Worm (Caenorhabditis elegans): ENCODE measurements around the gene ttc-37.

Gene ttc-37

ce11 chrV:5161792-5162191, 42.5 kb upstream of the ttc-37 start, which contains the start of gene abu-6:
Gene abu-6 (minus strand): TSS chrV:5161892.
- TF ChIP-seq nhr-129 (tag; optimal IDR thresholded peaks at IDR 0.05) = no peak

DNA sequence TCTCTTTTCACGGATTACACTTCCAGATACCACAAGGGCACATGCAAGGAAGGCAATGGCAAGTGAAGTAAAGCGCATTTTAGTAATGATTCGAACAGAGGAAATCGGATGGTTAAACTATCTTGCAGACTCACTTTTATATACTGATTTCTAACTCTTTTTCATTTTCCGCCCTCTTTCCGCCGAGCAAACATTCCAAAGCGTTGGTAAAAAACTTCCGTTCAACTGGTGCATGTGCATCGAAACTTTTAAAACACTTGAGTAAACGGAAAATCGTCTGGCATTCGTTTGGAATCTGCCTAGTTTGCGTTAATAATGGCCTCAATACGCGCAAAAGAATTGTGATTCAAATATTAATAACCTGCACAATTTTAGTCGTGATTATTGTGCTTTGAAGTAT, 39.6 kb upstream of the ttc-37 start, which contains the start of gene abu-7:
Gene abu-7 (minus strand): TSS at position 101 of the 400 bp plus-strand sequence.
- TF ChIP-seq lin-11 (tag; optimal IDR thresholded peaks at IDR 0.05) (no peak), sma-9 (GFP tag; optimal IDR thresholded peaks at IDR 0.05) (no peak), sma-9 (tag; optimal IDR thresholded peaks at IDR 0.05) (no peak), fos-1 (tag; optimal IDR thresholded peaks at IDR 0.05) (no peak), snpc-4 (tag; optimal IDR thresholded peaks at IDR 0.05) (no peak), ztf-1 (GFP tag; conservative IDR thresholded peaks at IDR 0.05) (no peak)

ce11 chrV:5165426-5165825, 38.8 kb upstream of the ttc-37 start, which contains the start of gene srw-140:
Gene srw-140 (plus strand): TSS chrV:5165726.
- TF ChIP-seq nhr-77 (tag; optimal IDR thresholded peaks at IDR 0.05) (no peak), aly-2 (tag; optimal IDR thresholded peaks at IDR 0.05) (no peak)

DNA sequence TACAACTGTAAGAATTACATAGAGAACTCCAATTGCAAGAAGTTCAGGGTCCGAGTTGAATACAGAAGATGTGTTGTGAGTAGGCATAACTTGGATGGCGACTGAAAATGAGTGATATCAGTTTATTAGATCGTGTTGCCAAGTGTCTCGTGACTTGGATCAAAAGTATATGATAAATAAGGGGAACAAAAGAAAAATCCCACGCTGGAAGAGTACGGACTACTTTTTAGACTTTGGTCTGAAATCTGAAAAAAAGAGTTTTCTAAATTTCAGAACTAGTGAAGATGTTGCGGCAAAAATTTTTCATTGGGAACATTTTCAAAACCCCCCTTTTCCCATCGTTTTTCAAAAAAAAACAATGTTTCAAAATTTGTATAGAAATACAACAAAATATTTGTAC, 34.7 kb upstream of the ttc-37 start, which contains the start of gene srt-64:
Gene srt-64 (minus strand): TSS at position 101 of the 400 bp plus-strand sequence.
- TF ChIP-seq lsy-2 (tag; optimal IDR thresholded peaks at IDR 0.05) (no peak), ZK546.5 (tag; optimal IDR thresholded peaks at IDR 0.05) (no peak), Y55F3AM.14 (GFP tag; optimal IDR thresholded peaks at IDR 0.05) (no peak), peb-1 (tag; optimal IDR thresholded peaks at IDR 0.05) (no peak), sma-3 (GFP tag; optimal IDR thresholded peaks at IDR 0.05) (no peak), nhr-12 (tag; optimal IDR thresholded peaks at IDR 0.05) (no peak), ceh-16 (tag; optimal IDR thresholded peaks at IDR 0.05) (no peak), unc-39 (tag; optimal IDR thresholded peaks at IDR 0.05) (no peak), lin-39 (tag; optimal IDR thresholded peaks at IDR 0.05) (no peak), R02D3.7 (tag; optimal IDR thresholded peaks at IDR 0.05) (no peak)

DNA sequence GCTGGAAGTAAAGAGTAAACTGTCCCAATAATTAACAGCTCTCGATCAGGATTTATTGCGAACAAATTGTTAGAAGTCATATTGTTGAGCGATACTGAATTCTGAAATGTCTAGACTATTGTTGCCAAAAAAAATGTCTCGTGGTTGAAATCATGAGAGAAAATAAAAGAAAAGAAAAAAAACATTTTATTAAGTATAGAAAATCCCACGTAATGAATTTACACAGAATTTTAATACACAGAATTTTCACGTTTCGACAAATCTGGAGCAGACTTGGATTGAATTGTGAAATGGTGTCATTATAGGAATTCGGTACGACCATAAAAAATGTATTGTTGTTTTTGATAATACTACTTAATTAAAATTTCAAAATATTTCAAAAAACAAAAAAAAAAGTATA, 31.4 kb upstream of the ttc-37 start, which contains the start of gene srt-65:
Gene srt-65 (minus strand): TSS at position 101 of the 400 bp plus-strand sequence.
- TF ChIP-seq nhr-6 (tag; optimal IDR thresholded peaks at IDR 0.05) = no peak
- TF ChIP-seq nhr-25 (tag; optimal IDR thresholded peaks at IDR 0.05) = no peak
- TF ChIP-seq elt-3 (tag; optimal IDR thresholded peaks at IDR 0.05) = no peak
- no peak for TF ChIP-seq Y55F3AM.14 (GFP tag; optimal IDR thresholded peaks at IDR 0.05)
- TF ChIP-seq sma-3 (GFP tag; optimal IDR thresholded peaks at IDR 0.05) = no peak
- TF ChIP-seq ZK546.5 (tag; optimal IDR thresholded peaks at IDR 0.05) = no peak
- no peak for TF ChIP-seq lin-13 (GFP tag; optimal IDR thresholded peaks at IDR 0.05)
- no peak for TF ChIP-seq F13H6.1 (tag; optimal IDR thresholded peaks at IDR 0.05)
- TF ChIP-seq mdl-1 (tag; optimal IDR thresholded peaks at IDR 0.05) = no peak
- TF ChIP-seq ceh-16 (tag; optimal IDR thresholded peaks at IDR 0.05) = no peak
- no peak for TF ChIP-seq fos-1 (tag; optimal IDR thresholded peaks at IDR 0.05)

DNA sequence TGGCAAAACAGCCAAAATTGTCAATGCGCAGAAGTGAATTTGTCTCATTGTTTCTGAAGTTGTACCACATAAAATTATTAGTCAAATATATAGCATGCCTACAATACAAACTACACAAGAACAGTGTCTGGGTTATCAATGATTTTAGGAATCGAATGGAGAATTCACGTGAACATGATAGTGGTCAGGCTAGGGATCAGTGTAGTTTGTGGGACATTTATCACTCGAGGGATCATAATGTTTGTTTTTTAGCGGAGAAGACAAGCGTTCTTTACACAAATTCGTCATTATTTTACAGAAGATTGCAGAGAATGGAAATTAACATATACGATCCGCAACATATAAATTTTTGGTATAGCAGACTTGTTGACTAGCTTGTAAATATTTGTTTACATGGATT, 27.1 kb upstream of the ttc-37 start, which contains the start of gene ugt-51:
Gene ugt-51 (minus strand): TSS at position 101 of the 400 bp plus-strand sequence.
- TF ChIP-seq elt-3 (tag; optimal IDR thresholded peaks at IDR 0.05) (no peak), ztf-11 (tag; optimal IDR thresholded peaks at IDR 0.05) (no peak), C34F6.9 (tag; optimal IDR thresholded peaks at IDR 0.05) (no peak), mdl-1 (tag; optimal IDR thresholded peaks at IDR 0.05) (no peak), nhr-23 (tag; optimal IDR thresholded peaks at IDR 0.05) (no peak), nhr-129 (tag; optimal IDR thresholded peaks at IDR 0.05) (no peak), lsy-2 (tag; optimal IDR thresholded peaks at IDR 0.05) (no peak), zag-1 (tag; optimal IDR thresholded peaks at IDR 0.05) (no peak), alr-1 (tag; optimal IDR thresholded peaks at IDR 0.05) (no peak), unc-62 (GFP tag; optimal IDR thresholded peaks at IDR 0.05) (no peak), R02D3.7 (tag; optimal IDR thresholded peaks at IDR 0.05) (no peak), egl-27 (tag; optimal IDR thresholded peaks at IDR 0.05) (no peak), ztf-4 (tag; optimal IDR thresholded peaks at IDR 0.05) (no peak), nhr-21 (tag; optimal IDR thresholded peaks at IDR 0.05) (no peak), lin-13 (GFP tag; optimal IDR thresholded peaks at IDR 0.05) (no peak), nhr-77 (tag; optimal IDR thresholded peaks at IDR 0.05) (no peak)

Measured in whole organism, L2 larva.